Worm (Caenorhabditis elegans): Measurements from ENCODE around the gene ints-2.

DNA sequence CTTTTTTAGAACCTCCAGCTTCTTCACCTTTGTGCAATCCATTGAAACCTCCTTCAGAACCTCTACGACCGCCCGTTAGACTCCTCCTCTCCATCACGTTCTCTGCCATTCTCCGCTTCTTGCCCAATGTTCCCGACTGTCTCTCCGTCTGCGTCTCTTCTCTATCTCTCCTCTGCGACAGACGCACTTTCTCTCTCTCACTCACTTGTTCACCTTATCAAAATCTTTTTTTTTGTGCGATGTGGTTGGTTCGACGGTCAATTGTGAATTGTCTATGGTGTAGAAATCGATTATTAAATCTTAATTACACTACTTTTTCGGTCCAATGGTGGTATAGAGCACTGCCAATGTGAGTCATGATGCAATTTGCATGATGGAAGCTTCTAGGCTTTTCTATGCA, 8.0 kb downstream of the ints-2 start, which contains the start of gene atfs-1:
- TF ChIP-seq ceh-13 (GFP tag; optimal IDR thresholded peaks at IDR 0.05) (no peak), aly-1 (tag; optimal IDR thresholded peaks at IDR 0.05) (no peak), B0310.2 (tag; optimal IDR thresholded peaks at IDR 0.05) (no peak)

Measured in whole organism, early embryonic.